Worm (Caenorhabditis elegans): ENCODE results near the gene F48G7.7.

F48G7.7 gene

ce11 chrV:610217-610616 lies 16.0 kb downstream of the F48G7.7 start, which contains the start of gene nhr-90:
TSS of gene nhr-90 (plus strand) at chrV:610512.
- TF ChIP-seq nfya-1 (tag; optimal IDR thresholded peaks at IDR 0.05) (no peak), fkh-6 (tag; optimal IDR thresholded peaks at IDR 0.05) (no peak), K09A11.1 (tag; optimal IDR thresholded peaks at IDR 0.05; ENCODE audit: insufficient read depth) (no peak), hlh-6 (tag; optimal IDR thresholded peaks at IDR 0.05) (no peak), hlh-8 (tag; optimal IDR thresholded peaks at IDR 0.05) (no peak), ceh-22 (tag; optimal IDR thresholded peaks at IDR 0.05) (no peak), ceh-18 (tag; optimal IDR thresholded peaks at IDR 0.05) (no peak), nhr-232 (tag; optimal IDR thresholded peaks at IDR 0.05) (no peak), hlh-15 (tag; optimal IDR thresholded peaks at IDR 0.05) (no peak)

ce11 chrV:609671-610070 lies 16.6 kb downstream of the F48G7.7 start, which contains the start of gene srlf-36:
TSS of gene srlf-36 (minus strand) at chrV:609771.
- TF ChIP-seq nhr-11 (tag; optimal IDR thresholded peaks at IDR 0.05) = no peak
- no peak for TF ChIP-seq ceh-2 (tag; optimal IDR thresholded peaks at IDR 0.05)
- TF ChIP-seq ceh-34 (tag; optimal IDR thresholded peaks at IDR 0.05) = no peak
- TF ChIP-seq ceh-6 (GFP tag; optimal IDR thresholded peaks at IDR 0.05) = no peak
- no peak for TF ChIP-seq ahr-1 (tag; optimal IDR thresholded peaks at IDR 0.05)
- TF ChIP-seq unc-55 (GFP tag; optimal IDR thresholded peaks at IDR 0.05) = no peak
- no peak for TF ChIP-seq tbx-2 (tag; optimal IDR thresholded peaks at IDR 0.05)
- TF ChIP-seq eyg-1 (tag; optimal IDR thresholded peaks at IDR 0.05) = no peak

- TF ChIP-seq ceh-22 (tag; optimal IDR thresholded peaks at IDR 0.05) = no peak
- TF ChIP-seq zip-5 (tag; optimal IDR thresholded peaks at IDR 0.05) = no peak
- TF ChIP-seq che-1 (tag; optimal IDR thresholded peaks at IDR 0.05) = no peak
- no peak for TF ChIP-seq sox-4 (tag; optimal IDR thresholded peaks at IDR 0.05)
- TF ChIP-seq hlh-15 (tag; optimal IDR thresholded peaks at IDR 0.05) = no peak
- no peak for TF ChIP-seq fkh-10 (GFP tag; optimal IDR thresholded peaks at IDR 0.05)
- no peak for TF ChIP-seq fax-1 (tag; optimal IDR thresholded peaks at IDR 0.05)
- TF ChIP-seq ztf-16 (tag; optimal IDR thresholded peaks at IDR 0.05) = no peak
- no peak for TF ChIP-seq pag-3 (tag; optimal IDR thresholded peaks at IDR 0.05; ENCODE audit: borderline replicate concordance)
- TF ChIP-seq elt-2 (tag; optimal IDR thresholded peaks at IDR 0.05) = no peak
- TF ChIP-seq dve-1 (tag; optimal IDR thresholded peaks at IDR 0.05) = no peak
Observed at ce11 chrV:608844-609243, 17.4 kb downstream of the F48G7.7 start, which contains the start of gene srw-109. TSS of gene srw-109 (minus strand) at chrV:608944.

ce11 chrV:604105-604504 lies 22.1 kb downstream of the F48G7.7 start, which contains the start of gene srlf-37:
TSS of gene srlf-37 (minus strand) at chrV:604205.
- TF ChIP-seq nfya-1 (tag; optimal IDR thresholded peaks at IDR 0.05) = no peak
- no peak for TF ChIP-seq ref-2 (tag; optimal IDR thresholded peaks at IDR 0.05)
- TF ChIP-seq fkh-6 (tag; optimal IDR thresholded peaks at IDR 0.05) = no peak
- no peak for TF ChIP-seq hlh-15 (tag; optimal IDR thresholded peaks at IDR 0.05)
- TF ChIP-seq unc-55 (GFP tag; optimal IDR thresholded peaks at IDR 0.05) = no peak
- TF ChIP-seq pax-1 (tag; optimal IDR thresholded peaks at IDR 0.05) = no peak
- no peak for TF ChIP-seq tbx-7 (tag; optimal IDR thresholded peaks at IDR 0.05)
- no peak for TF ChIP-seq C08G9.2 (tag; optimal IDR thresholded peaks at IDR 0.05)
- TF ChIP-seq ets-4 (tag; optimal IDR thresholded peaks at IDR 0.05) = no peak
- TF ChIP-seq T23F11.4 (GFP tag; optimal IDR thresholded peaks at IDR 0.05) = no peak
- no peak for TF ChIP-seq K02D7.2 (tag; optimal IDR thresholded peaks at IDR 0.05)
- TF ChIP-seq odd-2 (tag; optimal IDR thresholded peaks at IDR 0.05) = no peak
- no peak for TF ChIP-seq ceh-18 (tag; optimal IDR thresholded peaks at IDR 0.05)
- TF ChIP-seq ztf-16 (tag; optimal IDR thresholded peaks at IDR 0.05) = no peak
- no peak for TF ChIP-seq sox-4 (tag; optimal IDR thresholded peaks at IDR 0.05)
- TF ChIP-seq Y22D7AL.16 (tag; optimal IDR thresholded peaks at IDR 0.05) = no peak
- no peak for TF ChIP-seq hlh-6 (tag; optimal IDR thresholded peaks at IDR 0.05)
- no peak for TF ChIP-seq che-1 (tag; optimal IDR thresholded peaks at IDR 0.05)

- TF ChIP-seq ceh-2 (tag; optimal IDR thresholded peaks at IDR 0.05) = no peak
- no peak for TF ChIP-seq dmd-4 (tag; optimal IDR thresholded peaks at IDR 0.05; ENCODE audit: borderline replicate concordance)
- no peak for TF ChIP-seq pha-4 (tag; optimal IDR thresholded peaks at IDR 0.05)
- no peak for TF ChIP-seq K09A11.1 (tag; optimal IDR thresholded peaks at IDR 0.05; ENCODE audit: insufficient read depth)
- no peak for TF ChIP-seq unc-3 (GFP tag; conservative IDR thresholded peaks at IDR 0.05)
- TF ChIP-seq unc-3 (tag; optimal IDR thresholded peaks at IDR 0.05) = no peak
- no peak for TF ChIP-seq ceh-24 (tag; optimal IDR thresholded peaks at IDR 0.05)
- no peak for TF ChIP-seq ceh-45 (GFP tag; IDR thresholded peaks at IDR 0.05)
- TF ChIP-seq ztf-16 (tag; optimal IDR thresholded peaks at IDR 0.05) = no peak
Observed at ce11 chrV:600231-600630, 26.0 kb downstream of the F48G7.7 start, which contains the start of gene nhr-251. TSS of gene nhr-251 (plus strand) at chrV:600531.
